Fruit fly (Drosophila melanogaster): Measurements from ENCODE around the gene CG4935.
A peak's percentile ranks its signal among the peaks of the same experiment; 100 is the strongest.

dm6 chr2L:16282077-16282471, 20.1 kb downstream of the CG4935 start:
- no peak for TF ChIP-seq usp (GFP tag; optimal IDR thresholded peaks at IDR 0.05)
- peak in 1 of 2 experiments; percentile 78 for TF ChIP-seq EcR (GFP tag; optimal IDR thresholded peaks at IDR 0.05)
- no peak for TF ChIP-seq pan (optimal IDR thresholded peaks at IDR 0.05)
- TF ChIP-seq CG8478 (optimal IDR thresholded peaks at IDR 0.05): no peak
- TF ChIP-seq Dll (optimal IDR thresholded peaks at IDR 0.05): no peak

Data from whole organism.